Fruit fly (Drosophila melanogaster) whole organism, wandering third instar larva: ENCODE data around the gene escl.

Source experiments
- Abd-B ChIP-seq: fragments of >200 bp; optimal IDR thresholded peaks from 2 replicates; lab custom pipeline; 2017; ENCODE audit warnings: missing biosample characterization, missing genetic modification characterization
- Hr78 ChIP-seq: fragments of >200 bp; optimal IDR thresholded peaks from 2 replicates; lab custom pipeline; 2017; ENCODE audit warnings: missing biosample characterization, missing genetic modification characterization
- brk ChIP-seq: fragments of 200-800 bp; sonication (Bioruptor generic); optimal IDR thresholded peaks from 2 replicates; lab custom pipeline; 2016; ENCODE audit warnings: missing biosample characterization, mild to moderate bottlenecking, missing genetic modification characterization
- lola ChIP-seq: fragments of >200 bp; optimal IDR thresholded peaks from 2 replicates; lab custom pipeline; 2017; ENCODE audit warnings: missing biosample characterization, missing genetic modification characterization
- pan ChIP-seq: fragments of >200 bp; optimal IDR thresholded peaks from 2 replicates; lab custom pipeline; 2017
- usp ChIP-seq: fragments of >200 bp; optimal IDR thresholded peaks from 2 replicates; lab custom pipeline; 2017; ENCODE audit warnings: missing biosample characterization, missing genetic modification characterization

- TF ChIP-seq pan (lab: Kevin White, UChicago): no peak
- TF ChIP-seq lola (GFP tag; lab: Kevin White, UChicago): no peak
- no peak for TF ChIP-seq usp (GFP tag; lab: Kevin White, UChicago)
- no peak for TF ChIP-seq brk
- no peak for TF ChIP-seq Abd-B (GFP tag; lab: Kevin White, UChicago)
- no peak for TF ChIP-seq Hr78 (GFP tag; lab: Kevin White, UChicago)
These were observed 19.8 kb upstream of the escl start for dm6 chr2L:11970853-11971397.
